Worm (Caenorhabditis elegans): ENCODE data around the gene R11G10.3.

The R11G10.3 gene

DNA sequence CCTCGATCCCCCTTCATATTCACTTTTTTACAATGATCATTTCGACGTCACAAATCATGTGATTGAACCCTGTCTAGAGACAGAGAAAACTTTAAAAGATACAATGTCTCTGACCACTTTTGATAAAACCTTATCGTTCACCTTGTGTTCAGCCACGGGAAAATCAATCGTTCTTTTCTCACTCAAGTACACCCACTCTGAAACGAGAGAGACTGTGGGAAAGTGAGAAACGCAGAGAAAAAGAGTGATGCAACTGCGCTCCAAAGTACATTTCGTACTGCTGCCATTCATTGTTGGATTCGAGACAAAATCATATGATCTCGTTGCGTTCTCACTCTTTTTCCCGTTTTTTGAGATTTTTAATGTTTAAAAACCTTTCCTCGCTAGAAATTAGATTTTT is 41.9 kb downstream of the R11G10.3 start:
- TF ChIP-seq ztf-28 (GFP tag; IDR thresholded peaks at IDR 0.05) = no peak
- no peak for TF ChIP-seq xnd-1 (tag; optimal IDR thresholded peaks at IDR 0.05)
- peak; percentile 97 for TF ChIP-seq nhr-80 (tag; optimal IDR thresholded peaks at IDR 0.05)
- TF ChIP-seq dpl-1 (GFP tag; optimal IDR thresholded peaks at IDR 0.05) = peak; percentile 0
- TF ChIP-seq ztf-22 (GFP tag; optimal IDR thresholded peaks at IDR 0.05) = peak; percentile 5
- peak; percentile 68 for TF ChIP-seq tbp1 (GFP tag; optimal IDR thresholded peaks at IDR 0.05)
- TF ChIP-seq ccch-3 (GFP tag; optimal IDR thresholded peaks at IDR 0.05) = no peak
- TF ChIP-seq ceh-27 (GFP tag; optimal IDR thresholded peaks at IDR 0.05) = peak; percentile 88
- TF ChIP-seq ceh-79 (tag; optimal IDR thresholded peaks at IDR 0.05) = no peak
- peak; percentile 80 for TF ChIP-seq nfyb-1 (GFP tag; IDR thresholded peaks at IDR 0.05)
- peak; percentile 9; the same call in 1 of the 2 replicates for TF ChIP-seq hsf-1 (GFP tag; IDR thresholded peaks at IDR 0.05)
- no peak for TF ChIP-seq ekl-4 (GFP tag; IDR thresholded peaks at IDR 0.05)
- peak in 1 of 2 experiments; percentile 83 for TF ChIP-seq let-607 (tag; optimal IDR thresholded peaks at IDR 0.05)
- peak; percentile 92 for TF ChIP-seq attf-5 (GFP tag; optimal IDR thresholded peaks at IDR 0.05)
- peak; percentile 29 for TF ChIP-seq lsl-1 (GFP tag; optimal IDR thresholded peaks at IDR 0.05)
- peak; percentile 65 for TF ChIP-seq F22D6.2 (tag; optimal IDR thresholded peaks at IDR 0.05)
- peak; percentile 56 for TF ChIP-seq ztf-18 (tag; optimal IDR thresholded peaks at IDR 0.05)
- TF ChIP-seq egrh-3 (GFP tag; IDR thresholded peaks at IDR 0.05) = 0 out of 2 replicates have a peak, but pooled peaks have one; percentile 10
- TF ChIP-seq T07F8.4 (tag; optimal IDR thresholded peaks at IDR 0.05) = no peak
- peak; percentile 86 for TF ChIP-seq athp-1 (tag; optimal IDR thresholded peaks at IDR 0.05)
- TF ChIP-seq pha-4 (tag; optimal IDR thresholded peaks at IDR 0.05) = peak; percentile 18
- no peak for TF ChIP-seq F57C9.4 (tag; optimal IDR thresholded peaks at IDR 0.05)
- no peak for TF ChIP-seq hmg-20 (GFP tag; IDR thresholded peaks at IDR 0.05)
- peak; percentile 96 for TF ChIP-seq mcd-1 (GFP tag; IDR thresholded peaks at IDR 0.05)
- no peak for TF ChIP-seq ceh-58 (GFP tag; IDR thresholded peaks at IDR 0.05)
- TF ChIP-seq repo-1 (tag; optimal IDR thresholded peaks at IDR 0.05) = peak; percentile 26
- 0 out of 2 replicates have a peak, but pooled peaks have one; percentile 22 for TF ChIP-seq ceh-100 (GFP tag; IDR thresholded peaks at IDR 0.05)
- TF ChIP-seq F57A8.1 (GFP tag; optimal IDR thresholded peaks at IDR 0.05) = no peak
- TF ChIP-seq nhr-179 (tag; optimal IDR thresholded peaks at IDR 0.05) = no peak
- peak; percentile 19 for TF ChIP-seq snpc-4 (GFP tag; optimal IDR thresholded peaks at IDR 0.05)
- peak in 2 of 4 experiments; percentile 70 to 71 for TF ChIP-seq snpc-4 (tag; optimal IDR thresholded peaks at IDR 0.05)
- no peak for TF ChIP-seq nfya-1 (tag; optimal IDR thresholded peaks at IDR 0.05; ENCODE audit: borderline replicate concordance, insufficient read depth)
- TF ChIP-seq rcor-1 (GFP tag; IDR thresholded peaks at IDR 0.05) = peak; percentile 86
- no peak for TF ChIP-seq T26A5.8 (tag; optimal IDR thresholded peaks at IDR 0.05)
- TF ChIP-seq atf-7 (tag; optimal IDR thresholded peaks at IDR 0.05) = peak; percentile 85
- TF ChIP-seq F10E7.11 (tag; optimal IDR thresholded peaks at IDR 0.05) = no peak
- TF ChIP-seq snpc-1.3 (tag; optimal IDR thresholded peaks at IDR 0.05; ENCODE audit: insufficient read depth) = no peak
- peak; percentile 71 for TF ChIP-seq let-526 (GFP tag; IDR thresholded peaks at IDR 0.05)
- TF ChIP-seq lir-1 (GFP tag; conservative IDR thresholded peaks at IDR 0.05) = peak; percentile 57; the same call in 1 of the 2 replicates
- TF ChIP-seq B0336.3 (GFP tag; IDR thresholded peaks at IDR 0.05) = peak; percentile 57
- TF ChIP-seq Y53G8AR.9 (GFP tag; conservative IDR thresholded peaks at IDR 0.05) = peak; percentile 61; the same call in 1 of the 2 replicates
- TF ChIP-seq die-1 (tag; optimal IDR thresholded peaks at IDR 0.05) = no peak
- peak; percentile 81 for TF ChIP-seq chd-7 (tag; optimal IDR thresholded peaks at IDR 0.05)
- TF ChIP-seq lsy-27 (tag; optimal IDR thresholded peaks at IDR 0.05; ENCODE audit: borderline replicate concordance, insufficient read depth) = no peak
- peak; percentile 67 for TF ChIP-seq ztf-26 (tag; optimal IDR thresholded peaks at IDR 0.05)
- TF ChIP-seq cebp-2 (GFP tag; IDR thresholded peaks at IDR 0.05) = no peak
- TF ChIP-seq lin-40 (tag; optimal IDR thresholded peaks at IDR 0.05) = peak; percentile 91
- TF ChIP-seq hlh-26 (GFP tag; conservative IDR thresholded peaks at IDR 0.05) = no peak
